Worm (Caenorhabditis elegans): Measurements from ENCODE around the gene C52E2.2.

- no peak for TF ChIP-seq nhr-25 (tag; optimal IDR thresholded peaks at IDR 0.05)
- TF ChIP-seq skn-1 (tag; optimal IDR thresholded peaks at IDR 0.05): no peak
- no peak for TF ChIP-seq zag-1 (tag; optimal IDR thresholded peaks at IDR 0.05)
- no peak for TF ChIP-seq elt-1 (tag; optimal IDR thresholded peaks at IDR 0.05)
- no peak for TF ChIP-seq nhr-23 (tag; optimal IDR thresholded peaks at IDR 0.05)
- no peak for TF ChIP-seq R02D3.7 (tag; optimal IDR thresholded peaks at IDR 0.05)
- no peak for TF ChIP-seq unc-39 (tag; optimal IDR thresholded peaks at IDR 0.05)
- TF ChIP-seq ztf-11 (tag; optimal IDR thresholded peaks at IDR 0.05): no peak
- no peak for TF ChIP-seq nhr-77 (tag; optimal IDR thresholded peaks at IDR 0.05)
- TF ChIP-seq ceh-9 (tag; optimal IDR thresholded peaks at IDR 0.05): no peak
- no peak for TF ChIP-seq ama-1 (optimal IDR thresholded peaks at IDR 0.05)
Observed at ce11 chrII:1870875-1871592, 18.4 kb downstream of the C52E2.2 start, which contains the start of gene math-10.
